Fruit fly (Drosophila melanogaster) whole organism, embryonic: ENCODE data around the gene mod.
A peak's percentile ranks its signal among the peaks of the same experiment; 100 is the strongest.

Source experiments
- B-H2 ChIP-seq: fragments of 200-800 bp; sonication (Bioruptor generic); optimal IDR thresholded peaks from 2 replicates; lab custom pipeline; 2018; ENCODE audit warnings: missing biosample characterization, mild to moderate bottlenecking, missing genetic modification characterization
- BEAF-32 ChIP-seq: fragments of 200-800 bp; sonication (Bioruptor generic); optimal IDR thresholded peaks from 3 replicates; lab custom pipeline; 2017; ENCODE audit warnings: missing biosample characterization, missing genetic modification characterization, mild to moderate bottlenecking, moderate library complexity, missing genetic modification reagents
- CG10274 ChIP-seq: fragments of 200-800 bp; sonication (Bioruptor generic); optimal IDR thresholded peaks from 3 replicates; lab custom pipeline; 2017; ENCODE audit warnings: missing biosample characterization, mild to moderate bottlenecking, missing genetic modification characterization
- CG10979 ChIP-seq: fragments of 200-800 bp; sonication (Bioruptor generic); optimal IDR thresholded peaks from 2 replicates; lab custom pipeline; 2018; ENCODE audit warnings: missing biosample characterization, mild to moderate bottlenecking, missing genetic modification characterization, moderate library complexity
- CG12391 ChIP-seq: fragments of 200-800 bp; sonication (Bioruptor generic); optimal IDR thresholded peaks from 3 replicates; lab custom pipeline; 2018; ENCODE audit warnings: missing biosample characterization, mild to moderate bottlenecking, missing genetic modification characterization, moderate library complexity
- CG12659 ChIP-seq: fragments of 200-800 bp; sonication (Bioruptor generic); optimal IDR thresholded peaks from 3 replicates; lab custom pipeline; 2017; ENCODE audit warnings: mild to moderate bottlenecking, missing biosample characterization, missing genetic modification reagents, missing genetic modification characterization
- CG13287 ChIP-seq: fragments of 200-800 bp; sonication (Bioruptor generic); IDR thresholded peaks from 2 replicates; pipeline ENCODE4 v1.3.6; 2022; ENCODE audit warnings: missing biosample characterization, missing genetic modification characterization; ENCODE audit not compliant: partially characterized antibody
- CG14014 ChIP-seq: fragments of 200-800 bp; sonication (Bioruptor generic); IDR thresholded peaks from 2 replicates; pipeline ENCODE4 v1.3.6; 2022; ENCODE audit warnings: missing biosample characterization, missing genetic modification characterization
- CG14441 ChIP-seq: fragments of 200-800 bp; sonication (Bioruptor generic); IDR thresholded peaks from 2 replicates; pipeline ENCODE4 v1.3.6; 2022; ENCODE audit warnings: missing biosample characterization, missing genetic modification characterization
- CG1602 ChIP-seq: fragments of 200-800 bp; sonication (Bioruptor generic); optimal IDR thresholded peaks from 3 replicates; lab custom pipeline; 2016; ENCODE audit warnings: missing biosample characterization, missing genetic modification characterization
- CG17612 ChIP-seq: fragments of 200-800 bp; sonication (Bioruptor generic); IDR thresholded peaks from 2 replicates; pipeline ENCODE4 v1.3.6; 2022; ENCODE audit warnings: missing biosample characterization, missing genetic modification characterization
- CG2889 ChIP-seq: fragments of 200-800 bp; sonication (Bioruptor generic); IDR thresholded peaks from 3 replicates; pipeline ENCODE4 v1.3.6; 2022; ENCODE audit warnings: missing biosample characterization, missing genetic modification characterization
- CG33557 ChIP-seq: fragments of 200-800 bp; sonication (Bioruptor generic); optimal IDR thresholded peaks from 2 replicates; lab custom pipeline; 2019; ENCODE audit warnings: missing biosample characterization, mild to moderate bottlenecking, missing genetic modification characterization, moderate library complexity
- CG4424 ChIP-seq: fragments of 200-800 bp; sonication (Bioruptor generic); optimal IDR thresholded peaks from 3 replicates; lab custom pipeline; 2016; ENCODE audit warnings: missing biosample characterization, missing genetic modification characterization
- CG6654 ChIP-seq: fragments of 200-800 bp; sonication (Bioruptor generic); optimal IDR thresholded peaks from 2 replicates; lab custom pipeline; 2017; ENCODE audit warnings: missing biosample characterization, mild to moderate bottlenecking, missing genetic modification characterization
- CG6683 ChIP-seq: fragments of 200-800 bp; sonication (Bioruptor generic); optimal IDR thresholded peaks from 2 replicates; lab custom pipeline; 2017; ENCODE audit warnings: missing biosample characterization, mild to moderate bottlenecking, missing genetic modification characterization, missing genetic modification reagents
- CG7372 ChIP-seq: fragments of 200-800 bp; sonication (Bioruptor generic); IDR thresholded peaks from 2 replicates; pipeline ENCODE4 v1.3.6; 2022; ENCODE audit warnings: missing biosample characterization, missing genetic modification characterization
- CG7963 ChIP-seq: fragments of 200-800 bp; sonication (Bioruptor generic); IDR thresholded peaks from 3 replicates; pipeline ENCODE4 v1.3.6; 2022; ENCODE audit warnings: missing biosample characterization, missing genetic modification characterization; ENCODE audit not compliant: partially characterized antibody
- CG8089 ChIP-seq: fragments of 200-800 bp; sonication (Bioruptor generic); optimal IDR thresholded peaks from 3 replicates; lab custom pipeline; 2016; ENCODE audit warnings: missing biosample characterization, missing genetic modification characterization
- CG8290 ChIP-seq, 3 experiments: fragments of 200-800 bp; sonication (Bioruptor generic); optimal IDR thresholded peaks; 2 replicates each; lab custom pipeline; 2016 to 2019; ENCODE audit warnings: missing biosample characterization in 3 of 3, missing genetic modification characterization in 3 of 3, mild to moderate bottlenecking in 2 of 3, moderate library complexity in 1 of 3
- CG8478 ChIP-seq: fragments of >200 bp; optimal IDR thresholded peaks from 2 replicates; lab custom pipeline; 2018
- Dll ChIP-seq: fragments of 200-800 bp; sonication (Bioruptor generic); IDR thresholded peaks from 4 replicates; pipeline ENCODE4 v1.3.6; 2022; ENCODE audit warnings: missing biosample characterization, missing genetic modification characterization; ENCODE audit not compliant: partially characterized antibody
- Doc3 ChIP-seq: fragments of 200-800 bp; sonication (Bioruptor generic); IDR thresholded peaks from 3 replicates; pipeline ENCODE4 v1.3.6; 2022; ENCODE audit warnings: missing biosample characterization, missing genetic modification characterization; ENCODE audit not compliant: partially characterized antibody
- Dref ChIP-seq: fragments of 200-800 bp; sonication (Bioruptor generic); IDR thresholded peaks from 2 replicates; pipeline ENCODE4 v1.3.6; 2022; ENCODE audit warnings: missing biosample characterization, missing genetic modification characterization
- Ets97D ChIP-seq: fragments of 200-800 bp; sonication (Bioruptor generic); optimal IDR thresholded peaks from 3 replicates; lab custom pipeline; 2016; ENCODE audit warnings: missing biosample characterization, missing genetic modification characterization
- Fer3 ChIP-seq: fragments of 200-800 bp; sonication (Bioruptor generic); optimal IDR thresholded peaks from 2 replicates; lab custom pipeline; 2018; ENCODE audit warnings: missing biosample characterization, mild to moderate bottlenecking, missing genetic modification characterization, moderate library complexity
- Gug ChIP-seq: fragments of 200-800 bp; sonication (Bioruptor generic); IDR thresholded peaks from 4 replicates; pipeline ENCODE4 v1.3.6; 2022; ENCODE audit warnings: missing biosample characterization, missing genetic modification characterization
- Lpt ChIP-seq: fragments of >200 bp; optimal IDR thresholded peaks from 2 replicates; lab custom pipeline; 2018; ENCODE audit warnings: missing biosample characterization, missing genetic modification characterization
- MBD-R2 ChIP-seq: fragments of 200-800 bp; sonication (Bioruptor generic); IDR thresholded peaks from 2 replicates; pipeline ENCODE4 v1.3.6; 2022; ENCODE audit warnings: missing biosample characterization, missing genetic modification characterization
- Ravus ChIP-seq: fragments of 200-800 bp; sonication (Bioruptor generic); IDR thresholded peaks from 2 replicates; pipeline ENCODE4 v1.3.6; 2022; ENCODE audit warnings: missing biosample characterization, missing genetic modification characterization
- Scr ChIP-seq: fragments of 200-800 bp; sonication (Bioruptor generic); IDR thresholded peaks from 2 replicates; pipeline ENCODE4 v1.3.6; 2022; ENCODE audit warnings: missing biosample characterization, missing genetic modification characterization; ENCODE audit not compliant: partially characterized antibody
- Sox100B ChIP-seq: fragments of 200-800 bp; sonication (Bioruptor generic); optimal IDR thresholded peaks from 3 replicates; lab custom pipeline; 2018; ENCODE audit warnings: missing biosample characterization, mild to moderate bottlenecking, missing genetic modification characterization
- cas ChIP-seq: fragments of 200-800 bp; sonication (Bioruptor generic); IDR thresholded peaks from 2 replicates; pipeline ENCODE4 v1.3.6; 2022; ENCODE audit warnings: missing biosample characterization, missing genetic modification characterization
- ci ChIP-seq: fragments of 200-800 bp; sonication (Bioruptor generic); IDR thresholded peaks from 3 replicates; pipeline ENCODE4 v1.3.6; 2022; ENCODE audit warnings: missing biosample characterization, missing genetic modification characterization
- dpn ChIP-seq, 2 experiments: fragments of 200-800 bp; sonication (Bioruptor generic); optimal IDR thresholded peaks; 3 replicates each; lab custom pipeline; 2016; ENCODE audit warnings: missing biosample characterization in 2 of 2, missing genetic modification characterization in 2 of 2
- ems ChIP-seq: fragments of 200-800 bp; sonication (Bioruptor generic); optimal IDR thresholded peaks from 3 replicates; lab custom pipeline; 2016; ENCODE audit warnings: missing biosample characterization, missing genetic modification characterization
- esg ChIP-seq: fragments of 200-800 bp; sonication (Bioruptor generic); conservative IDR thresholded peaks from 2 replicates; pipeline ENCODE4 v1.3.6; 2022; ENCODE audit warnings: missing biosample characterization, missing genetic modification characterization
- pita ChIP-seq: fragments of 200-800 bp; sonication (Bioruptor generic); optimal IDR thresholded peaks from 2 replicates; lab custom pipeline; 2017; ENCODE audit warnings: missing biosample characterization, mild to moderate bottlenecking, missing genetic modification characterization
- psq ChIP-seq: fragments of 200-800 bp; sonication (Bioruptor generic); optimal IDR thresholded peaks from 2 replicates; lab custom pipeline; 2017; ENCODE audit warnings: missing biosample characterization, missing genetic modification characterization
- pum ChIP-seq: fragments of 200-800 bp; sonication (Bioruptor generic); optimal IDR thresholded peaks from 2 replicates; lab custom pipeline; 2016; ENCODE audit warnings: missing biosample characterization, missing genetic modification characterization
- sc ChIP-seq, 3 experiments: fragments of >200 bp in 2 of 3; fragments of 200-800 bp in 1 of 3; sonication (Bioruptor generic) in 1 of 3; optimal IDR thresholded peaks; 2 replicates in 2 of 3; 3 replicates in 1 of 3; lab custom pipeline; 2017; ENCODE audit warnings: mild to moderate bottlenecking in 1 of 3, missing biosample characterization in 1 of 3, missing genetic modification characterization in 1 of 3, missing genetic modification reagents in 1 of 3
- sens ChIP-seq: fragments of 200-800 bp; sonication (Bioruptor generic); peaks from one replicate; lab custom pipeline; 2016; ENCODE audit warnings: missing biosample characterization, missing genetic modification characterization
- sisA ChIP-seq: fragments of 200-800 bp; sonication (Bioruptor generic); IDR thresholded peaks from 2 replicates; pipeline ENCODE4 v1.3.6; 2022; ENCODE audit warnings: missing biosample characterization, missing genetic modification characterization
- slbo ChIP-seq: fragments of 200-800 bp; sonication (Bioruptor generic); IDR thresholded peaks from 2 replicates; pipeline ENCODE4 v1.3.6; 2022; ENCODE audit warnings: missing biosample characterization, missing genetic modification characterization
- slou ChIP-seq: fragments of 200-800 bp; sonication (Bioruptor generic); optimal IDR thresholded peaks from 3 replicates; lab custom pipeline; 2016; ENCODE audit warnings: missing biosample characterization, missing genetic modification characterization
- sug ChIP-seq: fragments of 200-800 bp; optimal IDR thresholded peaks from 2 replicates; lab custom pipeline; 2019; ENCODE audit warnings: missing biosample characterization, mild to moderate bottlenecking, missing genetic modification characterization, moderate library complexity
- tap ChIP-seq: fragments of 200-800 bp; optimal IDR thresholded peaks from 3 replicates; lab custom pipeline; 2019; ENCODE audit warnings: missing biosample characterization, mild to moderate bottlenecking, missing genetic modification characterization, moderate library complexity
- tgo ChIP-seq: fragments of 200-800 bp; sonication (Bioruptor generic); IDR thresholded peaks from 3 replicates; pipeline ENCODE4 v1.3.6; 2022; ENCODE audit warnings: missing biosample characterization, missing genetic modification characterization
- vfl ChIP-seq: fragments of 200-800 bp; sonication (Bioruptor generic); optimal IDR thresholded peaks from 2 replicates; lab custom pipeline; 2016; ENCODE audit warnings: missing biosample characterization, missing genetic modification characterization

The mod gene

DNA sequence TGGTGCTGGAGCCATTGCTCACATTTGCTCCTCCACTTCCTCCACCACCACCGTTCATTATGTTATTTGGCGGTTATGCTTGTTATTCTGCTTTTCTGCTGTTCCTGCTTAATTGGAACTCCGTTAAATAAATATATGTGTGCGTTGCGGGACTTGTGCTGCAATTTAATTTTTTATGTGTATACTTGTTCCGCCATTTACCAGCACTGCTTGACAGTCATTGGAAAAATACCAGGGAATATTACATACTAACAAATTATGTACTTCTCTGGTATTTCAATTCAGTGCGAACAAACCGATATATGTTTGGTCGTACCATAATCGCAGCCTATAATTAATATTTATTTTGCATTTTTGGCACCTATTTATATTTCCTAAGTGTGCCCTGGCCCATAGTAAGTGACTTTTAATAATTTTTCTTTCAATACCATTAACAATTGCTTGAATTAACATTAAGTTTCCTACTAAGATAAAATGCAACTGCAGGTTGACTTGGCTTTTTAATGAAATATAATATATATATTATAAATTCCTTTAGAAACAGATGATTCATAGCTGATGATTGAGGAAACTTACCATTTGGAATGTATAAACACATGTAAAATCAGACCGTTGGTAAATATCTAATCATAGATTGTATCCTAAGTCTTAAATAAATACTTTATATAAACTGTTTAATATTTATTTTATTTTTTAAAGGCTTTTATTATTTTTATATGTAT, at the start of gene mod, which contains the start of gene krz (continued):
- TF ChIP-seq ci, result no peak; the same call in 2 of the 3 replicates
- peak; percentile 4 for TF ChIP-seq ems (GFP tag; lab: Kevin White, UChicago)
- no peak for TF ChIP-seq vfl (GFP tag; lab: Kevin White, UChicago)
- peak; percentile 24; the same call in 1 of the 4 replicates for TF ChIP-seq Gug (GFP tag; lab: Robert Waterston, UW)
- TF ChIP-seq CG10979, result no peak
- TF ChIP-seq CG1602 (GFP tag; lab: Kevin White, UChicago), result no peak
- TF ChIP-seq CG8478 (lab: Kevin White, UChicago), result no peak
- no peak for TF ChIP-seq Doc3
- no peak for TF ChIP-seq CG14441 (GFP tag; lab: Robert Waterston, UW)
- no peak for TF ChIP-seq Ravus
- TF ChIP-seq CG6683 (GFP tag; lab: Kevin White, UChicago), result no peak
- peak; percentile 52 for TF ChIP-seq BEAF-32 (GFP tag; lab: Kevin White, UChicago)
- peak; percentile 71; the same call in 1 of the 2 replicates for TF ChIP-seq MBD-R2 (GFP tag; lab: Robert Waterston, UW)
- no peak for TF ChIP-seq tap
- 0 out of 4 replicates have a peak, but pooled peaks have one; percentile 13 for TF ChIP-seq Dll
- no peak for TF ChIP-seq CG7372
- TF ChIP-seq CG4424 (GFP tag; lab: Kevin White, UChicago), result no peak
- peak; percentile 32 for TF ChIP-seq CG12391 (tag; lab: Kevin White, UChicago)
- no peak for TF ChIP-seq slou
- no peak for TF ChIP-seq CG8290 (GFP tag; optimal IDR thresholded peaks at IDR 0.05; lab: Kevin White, UChicago)
- TF ChIP-seq CG8290 (tag; optimal IDR thresholded peaks at IDR 0.05; lab: Kevin White, UChicago), result peak in 1 of 2 experiments; percentile 64
- TF ChIP-seq pum, result no peak
- TF ChIP-seq Fer3, result peak; percentile 32
- TF ChIP-seq CG2889 (GFP tag; lab: Robert Waterston, UW), result no peak
- TF ChIP-seq B-H2 (GFP tag; lab: Kevin White, UChicago), result no peak
- peak; percentile 91 for TF ChIP-seq sens (GFP tag; lab: Kevin White, UChicago)
- peak; percentile 44 for TF ChIP-seq Ets97D
- no peak for TF ChIP-seq Sox100B (GFP tag; lab: Kevin White, UChicago)
- no peak for TF ChIP-seq sug (tag; lab: Kevin White, UChicago)
- TF ChIP-seq CG17612, result no peak
- TF ChIP-seq cas, result no peak
- TF ChIP-seq sc (optimal IDR thresholded peaks at IDR 0.05; lab: Kevin White, UChicago), result no peak
- TF ChIP-seq sc (GFP tag; optimal IDR thresholded peaks at IDR 0.05; lab: Kevin White, UChicago), result peak; percentile 2
- TF ChIP-seq CG13287 (GFP tag; lab: Robert Waterston, UW), result peak; percentile 37; the same call in 1 of the 2 replicates
- TF ChIP-seq CG14014, result 0 out of 2 replicates have a peak, but pooled peaks have one; percentile 5
- no peak for TF ChIP-seq Dref (GFP tag; lab: Robert Waterston, UW)
- no peak for TF ChIP-seq sisA
- no peak for TF ChIP-seq Lpt (GFP tag; lab: Kevin White, UChicago)
- no peak for TF ChIP-seq CG10274 (GFP tag; lab: Kevin White, UChicago)
- TF ChIP-seq dpn (GFP tag; optimal IDR thresholded peaks at IDR 0.05; lab: Kevin White, UChicago), result peak in 1 of 2 experiments; percentile 20
- TF ChIP-seq CG8089, result no peak
- TF ChIP-seq Scr (GFP tag; lab: Robert Waterston, UW), result peak; percentile 28; the same call in 1 of the 2 replicates
- no peak for TF ChIP-seq slbo (GFP tag; lab: Robert Waterston, UW)
- TF ChIP-seq tgo, result peak; percentile 48; the same call in 1 of the 3 replicates
- no peak for TF ChIP-seq psq (GFP tag; lab: Kevin White, UChicago)
- peak; percentile 4 for TF ChIP-seq CG33557 (GFP tag; lab: Kevin White, UChicago)
- TF ChIP-seq esg (GFP tag; lab: Robert Waterston, UW), result 0 out of 2 replicates have a peak, but pooled peaks have one; percentile 7
- TF ChIP-seq pita, result no peak
- no peak for TF ChIP-seq CG6654 (GFP tag; lab: Kevin White, UChicago)
- TF ChIP-seq CG12659 (GFP tag; lab: Kevin White, UChicago), result peak; percentile 22
- no peak for TF ChIP-seq CG7963 (GFP tag; lab: Robert Waterston, UW)
